Worm (Caenorhabditis elegans): ENCODE results near the gene srab-14.

DNA sequence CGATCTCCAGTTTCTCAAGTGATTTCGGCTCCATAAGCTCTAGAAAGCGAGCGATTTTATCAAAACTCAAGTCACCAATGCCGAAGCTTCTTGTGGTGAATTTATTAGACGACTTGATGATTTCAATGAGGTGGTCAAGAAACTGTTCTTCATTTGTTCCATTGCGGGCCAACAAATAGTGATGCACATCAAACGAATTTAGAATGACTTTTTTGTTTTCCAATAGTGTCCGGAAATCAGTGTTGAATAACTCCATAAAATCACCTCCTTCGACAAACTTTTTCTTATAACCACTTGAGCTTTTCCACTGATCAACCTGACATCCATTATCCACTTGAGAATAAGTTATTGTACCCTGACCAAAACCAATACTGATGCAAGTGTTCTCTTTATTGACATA lies 48.0 kb upstream of the srab-14 start:
- TF ChIP-seq elt-3 (tag; optimal IDR thresholded peaks at IDR 0.05), result no peak
- no peak for TF ChIP-seq snpc-4 (tag; optimal IDR thresholded peaks at IDR 0.05)
- no peak for TF ChIP-seq nhr-23 (tag; optimal IDR thresholded peaks at IDR 0.05)
- TF ChIP-seq daf-12 (tag; optimal IDR thresholded peaks at IDR 0.05), result no peak
- TF ChIP-seq ztf-11 (tag; optimal IDR thresholded peaks at IDR 0.05), result no peak
- TF ChIP-seq nhr-237 (tag; optimal IDR thresholded peaks at IDR 0.05), result no peak
- TF ChIP-seq skn-1 (tag; optimal IDR thresholded peaks at IDR 0.05), result no peak
